Worm (Caenorhabditis elegans): Measurements from ENCODE around the gene F54D5.2.

F54D5.2 gene

DNA sequence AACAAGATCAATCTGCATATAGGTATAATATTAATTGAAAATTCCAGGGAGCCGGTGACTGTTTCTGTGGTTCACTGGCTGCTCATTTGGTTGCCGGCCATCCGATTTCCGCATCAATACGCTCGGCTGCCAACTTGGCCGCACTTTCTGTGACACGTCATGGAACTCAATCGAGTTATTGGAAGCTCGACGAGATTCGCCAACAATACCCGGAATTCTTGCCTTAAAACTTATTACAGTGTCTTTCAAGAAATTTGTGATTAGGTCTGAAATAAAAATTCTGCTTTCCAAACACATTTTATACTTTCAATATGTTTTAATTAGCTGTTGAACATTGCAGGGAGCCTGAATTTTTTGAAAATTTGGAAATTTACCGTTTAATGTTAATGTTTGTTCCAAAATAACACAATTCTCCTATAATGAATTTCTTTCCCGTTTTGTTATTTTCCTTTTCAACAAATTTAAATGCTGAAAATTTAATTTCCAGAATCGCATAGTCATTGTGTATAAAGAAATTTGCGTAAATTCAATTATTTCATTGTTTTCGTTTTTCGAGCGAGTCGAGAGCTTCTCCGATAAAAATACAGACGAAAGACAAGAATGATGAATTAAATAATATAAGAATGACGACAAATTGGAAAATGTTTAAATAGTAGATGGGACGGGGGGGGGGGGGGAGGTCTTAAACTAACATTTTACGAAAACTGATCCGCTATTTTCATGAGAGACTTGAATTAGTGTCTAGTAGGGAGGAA, 41.3 kb downstream of the F54D5.2 start (continued):
- TF ChIP-seq aly-2 (tag; optimal IDR thresholded peaks at IDR 0.05) (no peak), nhr-10 (tag; optimal IDR thresholded peaks at IDR 0.05) (peak; percentile 28), arid-1 (GFP tag; conservative IDR thresholded peaks at IDR 0.05) (no peak), F37D6.2 (tag; optimal IDR thresholded peaks at IDR 0.05) (peak; percentile 17), dve-1 (tag; optimal IDR thresholded peaks at IDR 0.05; ENCODE audit: insufficient read depth) (peak; percentile 5), lir-3 (tag; optimal IDR thresholded peaks at IDR 0.05) (no peak), lin-15B (tag; optimal IDR thresholded peaks at IDR 0.05) (no peak), snpc-1.2 (GFP tag; IDR thresholded peaks at IDR 0.05) (no peak), nhr-76 (tag; optimal IDR thresholded peaks at IDR 0.05) (no peak), mdl-1 (tag; optimal IDR thresholded peaks at IDR 0.05) (no peak), ces-1 (GFP tag; optimal IDR thresholded peaks at IDR 0.05) (no peak), dmd-9 (GFP tag; IDR thresholded peaks at IDR 0.05) (no peak), rbr-2 (tag; optimal IDR thresholded peaks at IDR 0.05) (peak; percentile 12), Y105C5A.15 (GFP tag; IDR thresholded peaks at IDR 0.05) (no peak), nhr-111 (GFP tag; optimal IDR thresholded peaks at IDR 0.05) (no peak), dmd-8 (GFP tag; IDR thresholded peaks at IDR 0.05) (no peak), lin-38 (GFP tag; IDR thresholded peaks at IDR 0.05) (no peak), tra-1 (GFP tag; IDR thresholded peaks at IDR 0.05) (no peak), attf-4 (tag; optimal IDR thresholded peaks at IDR 0.05) (no peak), ama-1 (optimal IDR thresholded peaks at IDR 0.05) (peak; percentile 54), lsy-2 (tag; optimal IDR thresholded peaks at IDR 0.05) (peak in 1 of 2 experiments; percentile 9), Y48G9A.11 (GFP tag; IDR thresholded peaks at IDR 0.05) (no peak), daf-19 (GFP tag; conservative IDR thresholded peaks at IDR 0.05) (no peak), ZK546.5 (tag; optimal IDR thresholded peaks at IDR 0.05) (no peak), zag-1 (tag; optimal IDR thresholded peaks at IDR 0.05) (no peak), unc-39 (tag; optimal IDR thresholded peaks at IDR 0.05) (no peak), fos-1 (tag; optimal IDR thresholded peaks at IDR 0.05) (no peak), F10B5.3 (tag; optimal IDR thresholded peaks at IDR 0.05) (peak; percentile 5), egl-27 (tag; optimal IDR thresholded peaks at IDR 0.05) (no peak), cey-2 (tag; optimal IDR thresholded peaks at IDR 0.05; ENCODE audit: borderline replicate concordance, insufficient read depth) (no peak), dmd-6 (GFP tag; IDR thresholded peaks at IDR 0.05) (no peak), hlh-30 (tag; optimal IDR thresholded peaks at IDR 0.05; ENCODE audit: insufficient read depth) (no peak), pha-4 (GFP tag; IDR thresholded peaks at IDR 0.05) (no peak), pha-4 (tag; optimal IDR thresholded peaks at IDR 0.05) (no peak), tag-97 (GFP tag; IDR thresholded peaks at IDR 0.05) (no peak), lim-7 (GFP tag; IDR thresholded peaks at IDR 0.05) (no peak), daf-16 (GFP tag; optimal IDR thresholded peaks at IDR 0.05) (peak in 1 of 2 experiments; percentile 60), daf-16 (tag; optimal IDR thresholded peaks at IDR 0.05) (peak; percentile 18), D1046.2 (GFP tag; IDR thresholded peaks at IDR 0.05) (no peak), ztf-7 (tag; optimal IDR thresholded peaks at IDR 0.05) (no peak), daf-8 (GFP tag; IDR thresholded peaks at IDR 0.05) (no peak), nhr-25 (tag; optimal IDR thresholded peaks at IDR 0.05; ENCODE audit: borderline replicate concordance, insufficient read depth) (no peak), madf-5 (GFP tag; IDR thresholded peaks at IDR 0.05) (no peak), lin-13 (GFP tag; optimal IDR thresholded peaks at IDR 0.05) (no peak), ceh-44 (GFP tag; IDR thresholded peaks at IDR 0.05) (no peak), nhr-102 (tag; optimal IDR thresholded peaks at IDR 0.05) (peak; percentile 57), T26A8.4 (GFP tag; IDR thresholded peaks at IDR 0.05) (peak; percentile 50; the same call in 1 of the 2 replicates), fkh-10 (GFP tag; optimal IDR thresholded peaks at IDR 0.05) (no peak), nhr-237 (tag; optimal IDR thresholded peaks at IDR 0.05) (no peak), lin-29 (GFP tag; IDR thresholded peaks at IDR 0.05) (no peak), nhr-41 (GFP tag; IDR thresholded peaks at IDR 0.05) (no peak)
